Fruit fly (Drosophila melanogaster) whole organism, embryonic: Measurements from ENCODE around the gene RpL34b.

Experiments
- ATbp ChIP-seq: fragments of 200-800 bp; sonication (Bioruptor generic); optimal IDR thresholded peaks from 2 replicates; lab custom pipeline; 2017; ENCODE audit warnings: missing biosample characterization, mild to moderate bottlenecking, missing genetic modification characterization, missing genetic modification reagents
- Atf6 ChIP-seq: fragments of 200-800 bp; sonication (Bioruptor generic); IDR thresholded peaks from 2 replicates; pipeline ENCODE4 v1.3.6; 2022; ENCODE audit warnings: missing biosample characterization, missing genetic modification characterization
- Awh ChIP-seq: fragments of 200-800 bp; sonication (Bioruptor generic); IDR thresholded peaks from 2 replicates; pipeline ENCODE4, ENCODE4 v1.3.6; 2022; ENCODE audit warnings: missing biosample characterization, missing genetic modification characterization
- B-H1 ChIP-seq: fragments of 200-800 bp; sonication (Bioruptor generic); IDR thresholded peaks from 3 replicates; pipeline ENCODE4 v1.3.6; 2022; ENCODE audit warnings: missing biosample characterization, missing genetic modification characterization
- CG10274 ChIP-seq: fragments of 200-800 bp; sonication (Bioruptor generic); optimal IDR thresholded peaks from 3 replicates; lab custom pipeline; 2017; ENCODE audit warnings: missing biosample characterization, mild to moderate bottlenecking, missing genetic modification characterization
- CG10979 ChIP-seq: fragments of 200-800 bp; sonication (Bioruptor generic); optimal IDR thresholded peaks from 2 replicates; lab custom pipeline; 2018; ENCODE audit warnings: missing biosample characterization, mild to moderate bottlenecking, missing genetic modification characterization, moderate library complexity
- CG13123 ChIP-seq: fragments of 200-800 bp; sonication (Bioruptor generic); optimal IDR thresholded peaks from 2 replicates; lab custom pipeline; 2016; ENCODE audit warnings: missing biosample characterization, missing genetic modification characterization
- CG13424 ChIP-seq: fragments of 200-800 bp; sonication (Bioruptor generic); optimal IDR thresholded peaks from 2 replicates; lab custom pipeline; 2019; ENCODE audit warnings: missing biosample characterization, mild to moderate bottlenecking, missing genetic modification characterization, moderate library complexity
- CG1647 ChIP-seq: fragments of 200-800 bp; sonication (Bioruptor generic); optimal IDR thresholded peaks from 3 replicates; lab custom pipeline; 2016; ENCODE audit warnings: missing biosample characterization, missing genetic modification characterization
- CG18011 ChIP-seq: fragments of 200-800 bp; sonication (Bioruptor generic); optimal IDR thresholded peaks from 2 replicates; lab custom pipeline; 2017; ENCODE audit warnings: missing biosample characterization, missing genetic modification characterization, mild to moderate bottlenecking, moderate library complexity, missing genotype
- CG2199 ChIP-seq: fragments of 200-800 bp; sonication (Bioruptor generic); IDR thresholded peaks from 3 replicates; pipeline ENCODE4 v1.3.6; 2022; ENCODE audit warnings: missing biosample characterization, missing genetic modification characterization
- CG30020 ChIP-seq: fragments of 200-800 bp; optimal IDR thresholded peaks from 2 replicates; lab custom pipeline; 2019; ENCODE audit warnings: missing biosample characterization, mild to moderate bottlenecking, missing genetic modification characterization, moderate library complexity
- CG31224 ChIP-seq: fragments of 200-800 bp; sonication (Bioruptor generic); IDR thresholded peaks from 2 replicates; pipeline ENCODE4 v1.3.6; 2022; ENCODE audit warnings: missing biosample characterization, missing genetic modification characterization
- CG32767 ChIP-seq: fragments of 200-800 bp; sonication (Bioruptor generic); IDR thresholded peaks from 2 replicates; pipeline ENCODE4 v1.3.6; 2022; ENCODE audit warnings: missing biosample characterization, missing genetic modification characterization
- CG7928 ChIP-seq: fragments of 200-800 bp; sonication (Bioruptor generic); optimal IDR thresholded peaks from 2 replicates; lab custom pipeline; 2017; ENCODE audit warnings: missing biosample characterization, mild to moderate bottlenecking, missing genetic modification characterization
- CG8290 ChIP-seq, 3 experiments: fragments of 200-800 bp; sonication (Bioruptor generic); optimal IDR thresholded peaks; 2 replicates each; lab custom pipeline; 2016 to 2019; ENCODE audit warnings: missing biosample characterization in 3 of 3, missing genetic modification characterization in 3 of 3, mild to moderate bottlenecking in 2 of 3, moderate library complexity in 1 of 3
- Camta ChIP-seq: fragments of 200-800 bp; sonication (Bioruptor generic); optimal IDR thresholded peaks from 2 replicates; lab custom pipeline; 2016; ENCODE audit warnings: missing biosample characterization, missing genetic modification characterization
- Chrac-16 ChIP-seq: fragments of 200-800 bp; sonication (Bioruptor generic); optimal IDR thresholded peaks from 3 replicates; lab custom pipeline; 2016; ENCODE audit warnings: missing biosample characterization, missing genetic modification characterization
- Dfd ChIP-seq, 2 experiments: fragments of >200 bp; optimal IDR thresholded peaks; 2 replicates each; lab custom pipeline; 2017; ENCODE audit warnings: missing biosample characterization in 2 of 2, missing genetic modification characterization in 2 of 2
- Dref ChIP-seq: fragments of 200-800 bp; sonication (Bioruptor generic); IDR thresholded peaks from 2 replicates; pipeline ENCODE4 v1.3.6; 2022; ENCODE audit warnings: missing biosample characterization, missing genetic modification characterization
- ERR ChIP-seq: fragments of 200-800 bp; sonication (Bioruptor generic); optimal IDR thresholded peaks from 2 replicates; lab custom pipeline; 2016; ENCODE audit warnings: missing biosample characterization, missing genetic modification characterization
- Gsc ChIP-seq: fragments of 200-800 bp; sonication (Bioruptor generic); IDR thresholded peaks from 2 replicates; pipeline ENCODE4 v1.3.6; 2022; ENCODE audit warnings: missing biosample characterization, missing genetic modification characterization
- HHEX ChIP-seq: fragments of 200-800 bp; sonication (Bioruptor generic); optimal IDR thresholded peaks from 3 replicates; lab custom pipeline; 2017; ENCODE audit warnings: missing biosample characterization, mild to moderate bottlenecking, missing genetic modification characterization, missing genetic modification reagents
- MTF-1 ChIP-seq: fragments of 200-800 bp; sonication (Bioruptor generic); optimal IDR thresholded peaks from 2 replicates; lab custom pipeline; 2018; ENCODE audit warnings: missing biosample characterization, mild to moderate bottlenecking, missing genetic modification characterization, borderline replicate concordance
- Mes4 ChIP-seq: fragments of 200-800 bp; sonication (Bioruptor generic); optimal IDR thresholded peaks from 2 replicates; lab custom pipeline; 2016; ENCODE audit warnings: missing biosample characterization, missing genetic modification characterization
- Myb ChIP-seq: fragments of 200-800 bp; sonication (Bioruptor generic); optimal IDR thresholded peaks from 2 replicates; lab custom pipeline; 2016; ENCODE audit warnings: missing biosample characterization, missing genetic modification characterization
- NfI ChIP-seq: fragments of 200-800 bp; sonication (Bioruptor generic); optimal IDR thresholded peaks from 3 replicates; lab custom pipeline; 2018; ENCODE audit warnings: missing biosample characterization, mild to moderate bottlenecking, missing genetic modification characterization, moderate library complexity
- TFAM ChIP-seq: fragments of 200-800 bp; sonication (Bioruptor generic); optimal IDR thresholded peaks from 2 replicates; lab custom pipeline; 2017; ENCODE audit warnings: missing biosample characterization, missing genetic modification characterization, inconsistent platforms
- Usf ChIP-seq: fragments of 200-800 bp; sonication (Bioruptor generic); optimal IDR thresholded peaks from 2 replicates; lab custom pipeline; 2017; ENCODE audit warnings: missing genotype, missing biosample characterization, missing genetic modification characterization
- Xrp1 ChIP-seq: fragments of 200-800 bp; sonication (Bioruptor generic); IDR thresholded peaks from 2 replicates; pipeline ENCODE4 v1.3.6; 2022; ENCODE audit warnings: missing biosample characterization, missing genetic modification characterization
- al ChIP-seq: fragments of 200-800 bp; sonication (Bioruptor generic); IDR thresholded peaks from 2 replicates; pipeline ENCODE4 v1.3.6; 2022; ENCODE audit warnings: missing biosample characterization, missing genetic modification characterization
- ara ChIP-seq: fragments of 200-800 bp; sonication (Bioruptor generic); IDR thresholded peaks from 2 replicates; pipeline ENCODE4 v1.3.6; 2022; ENCODE audit warnings: missing biosample characterization, missing genetic modification characterization
- az2 ChIP-seq: fragments of 200-800 bp; sonication (Bioruptor generic); optimal IDR thresholded peaks from 3 replicates; lab custom pipeline; 2016; ENCODE audit warnings: missing biosample characterization, missing genetic modification characterization
- danr ChIP-seq: fragments of 200-800 bp; sonication (Bioruptor generic); IDR thresholded peaks from 2 replicates; pipeline ENCODE4 v1.3.6; 2022; ENCODE audit warnings: missing biosample characterization, missing genetic modification characterization
- dimm ChIP-seq: fragments of 200-800 bp; sonication (Bioruptor generic); IDR thresholded peaks from 2 replicates; pipeline ENCODE4 v1.3.6; 2022; ENCODE audit warnings: missing biosample characterization, missing genetic modification characterization
- disco-r ChIP-seq: fragments of 200-800 bp; sonication (Bioruptor generic); optimal IDR thresholded peaks from 2 replicates; lab custom pipeline; 2016; ENCODE audit warnings: missing biosample characterization, missing genetic modification characterization
- dpn ChIP-seq, 2 experiments: fragments of 200-800 bp; sonication (Bioruptor generic); optimal IDR thresholded peaks; 3 replicates each; lab custom pipeline; 2016; ENCODE audit warnings: missing biosample characterization in 2 of 2, missing genetic modification characterization in 2 of 2
- gcm ChIP-seq: fragments of 200-800 bp; sonication (Bioruptor generic); optimal IDR thresholded peaks from 2 replicates; lab custom pipeline; 2019; ENCODE audit warnings: missing biosample characterization, mild to moderate bottlenecking, missing genetic modification characterization, moderate library complexity
- insv ChIP-seq, 2 experiments: fragments of 200-800 bp; sonication (Bioruptor generic); optimal IDR thresholded peaks; 3 replicates each; lab custom pipeline; 2016 to 2018; ENCODE audit warnings: missing biosample characterization in 2 of 2, missing genetic modification characterization in 2 of 2
- lbe ChIP-seq: fragments of 200-800 bp; sonication (Bioruptor generic); optimal IDR thresholded peaks from 2 replicates; lab custom pipeline; 2016; ENCODE audit warnings: missing biosample characterization, mild to moderate bottlenecking, missing genetic modification characterization
- maf-S ChIP-seq: fragments of 200-800 bp; sonication (Bioruptor generic); optimal IDR thresholded peaks from 2 replicates; lab custom pipeline; 2016; ENCODE audit warnings: missing biosample characterization, missing genetic modification characterization
- oc ChIP-seq: fragments of 200-800 bp; sonication (Bioruptor generic); optimal IDR thresholded peaks from 2 replicates; lab custom pipeline; 2018; ENCODE audit warnings: missing biosample characterization, mild to moderate bottlenecking, missing genetic modification characterization, moderate library complexity
- p53 ChIP-seq: fragments of 200-800 bp; sonication (Bioruptor generic); optimal IDR thresholded peaks from 2 replicates; lab custom pipeline; 2016; ENCODE audit warnings: missing biosample characterization, missing genetic modification characterization
- phol ChIP-seq: fragments of 200-800 bp; sonication (Bioruptor generic); optimal IDR thresholded peaks from 3 replicates; lab custom pipeline; 2018; ENCODE audit warnings: missing biosample characterization, mild to moderate bottlenecking, missing genetic modification characterization, moderate library complexity
- sd ChIP-seq: fragments of 200-800 bp; sonication (Bioruptor generic); optimal IDR thresholded peaks from 3 replicates; lab custom pipeline; 2018; ENCODE audit warnings: missing biosample characterization, mild to moderate bottlenecking, missing genetic modification characterization, moderate library complexity
- so ChIP-seq: fragments of 200-800 bp; sonication (Bioruptor generic); IDR thresholded peaks from 3 replicates; pipeline ENCODE4 v1.3.6; 2022; ENCODE audit warnings: missing biosample characterization, missing genetic modification characterization
- sr ChIP-seq: fragments of 200-800 bp; sonication (Bioruptor generic); IDR thresholded peaks from 3 replicates; pipeline ENCODE4 v1.3.6; 2022; ENCODE audit warnings: missing biosample characterization, missing genetic modification characterization
- toy ChIP-seq: fragments of 200-800 bp; sonication (Bioruptor generic); IDR thresholded peaks from 2 replicates; pipeline ENCODE4 v1.3.6; 2022; ENCODE audit warnings: missing biosample characterization, missing genetic modification characterization
- twi ChIP-seq: fragments of 200-800 bp; optimal IDR thresholded peaks from 2 replicates; lab custom pipeline; 2019; ENCODE audit warnings: missing biosample characterization, mild to moderate bottlenecking, missing genetic modification characterization, moderate library complexity
- wor ChIP-seq: fragments of 200-800 bp; sonication (Bioruptor generic); IDR thresholded peaks from 2 replicates; pipeline ENCODE4 v1.3.6; 2022; ENCODE audit warnings: missing biosample characterization, missing genetic modification characterization
- zen ChIP-seq: fragments of 200-800 bp; sonication (Bioruptor generic); optimal IDR thresholded peaks from 3 replicates; lab custom pipeline; 2018; ENCODE audit warnings: missing biosample characterization, mild to moderate bottlenecking, missing genetic modification characterization, moderate library complexity

Gene RpL34b

dm6 chr3R:9401127-9401603 is at the start of gene RpL34b, which contains the start of gene CG8132 (continued):
- peak; percentile 56 for TF ChIP-seq Dref
- peak; percentile 82 for TF ChIP-seq toy (GFP tag; lab: Robert Waterston, UW)
- peak; percentile 89 for TF ChIP-seq Myb (GFP tag; lab: Kevin White, UChicago)
- peak; percentile 95 for TF ChIP-seq CG1647 (GFP tag; lab: Kevin White, UChicago)
- peak; percentile 94 for TF ChIP-seq az2
- peak; percentile 87 for TF ChIP-seq CG18011 (GFP tag; lab: Kevin White, UChicago)
- peak; percentile 50 for TF ChIP-seq dimm
- peak; percentile 87 for TF ChIP-seq sd (tag; lab: Kevin White, UChicago)
- peak; percentile 98 for TF ChIP-seq NfI
- peak; percentile 96 for TF ChIP-seq gcm
- TF ChIP-seq maf-S (GFP tag; lab: Kevin White, UChicago), result peak; percentile 97
- TF ChIP-seq CG2199, result peak; percentile 94
- peak; percentile 91 for TF ChIP-seq zen (tag; lab: Kevin White, UChicago)
- TF ChIP-seq CG10979 (tag; lab: Kevin White, UChicago), result peak; percentile 89
- TF ChIP-seq TFAM (GFP tag; lab: Kevin White, UChicago), result peak; percentile 17
- peak; percentile 97 for TF ChIP-seq CG13424 (tag; lab: Kevin White, UChicago)
- peak in 1 of 2 experiments; percentile 87 for TF ChIP-seq insv (GFP tag; optimal IDR thresholded peaks at IDR 0.05; lab: Kevin White, UChicago)
- TF ChIP-seq p53, result peak; percentile 94
- peak; percentile 91 for TF ChIP-seq lbe (GFP tag; lab: Kevin White, UChicago)
- peak; percentile 92 for TF ChIP-seq CG31224
- TF ChIP-seq disco-r (GFP tag; lab: Kevin White, UChicago), result peak; percentile 95
- TF ChIP-seq Gsc, result peak; percentile 79
- TF ChIP-seq ATbp (GFP tag; lab: Kevin White, UChicago), result peak; percentile 92
- peak; percentile 92 for TF ChIP-seq ara (GFP tag; lab: Robert Waterston, UW)
- peak; percentile 84 for TF ChIP-seq CG10274 (GFP tag; lab: Kevin White, UChicago)
- TF ChIP-seq Atf6 (GFP tag; lab: Robert Waterston, UW), result peak; percentile 94
- TF ChIP-seq CG8290 (GFP tag; optimal IDR thresholded peaks at IDR 0.05; lab: Kevin White, UChicago), result peak; percentile 95
- peak; percentile 92 to 97 for TF ChIP-seq CG8290 (tag; optimal IDR thresholded peaks at IDR 0.05; lab: Kevin White, UChicago)
- peak; percentile 91 for TF ChIP-seq ERR (GFP tag; lab: Kevin White, UChicago)
- peak; percentile 96 for TF ChIP-seq Chrac-16 (GFP tag; lab: Kevin White, UChicago)
- no peak for TF ChIP-seq Dfd (GFP tag; optimal IDR thresholded peaks at IDR 0.05; lab: Kevin White, UChicago)
- TF ChIP-seq CG32767, result peak; percentile 87
- TF ChIP-seq B-H1 (GFP tag; lab: Robert Waterston, UW), result peak; percentile 89
- TF ChIP-seq Usf (GFP tag; lab: Kevin White, UChicago), result peak; percentile 95
- peak; percentile 90 for TF ChIP-seq so
- TF ChIP-seq Xrp1, result peak; percentile 96
- TF ChIP-seq twi (tag; lab: Kevin White, UChicago), result peak; percentile 92
- peak; percentile 91 for TF ChIP-seq oc (tag; lab: Kevin White, UChicago)
- TF ChIP-seq wor (GFP tag; lab: Robert Waterston, UW), result peak; percentile 80
- TF ChIP-seq MTF-1 (GFP tag; lab: Kevin White, UChicago), result peak; percentile 95
- TF ChIP-seq Camta (GFP tag; lab: Kevin White, UChicago), result peak; percentile 96
- peak; percentile 94 for TF ChIP-seq Mes4 (GFP tag; lab: Kevin White, UChicago)
- peak; percentile 93 for TF ChIP-seq Awh
- TF ChIP-seq CG30020, result peak; percentile 79
- TF ChIP-seq CG7928 (GFP tag; lab: Kevin White, UChicago), result peak; percentile 77
- peak; percentile 100 for TF ChIP-seq CG13123
- TF ChIP-seq phol (tag; lab: Kevin White, UChicago), result peak; percentile 95
- TF ChIP-seq dpn (GFP tag; optimal IDR thresholded peaks at IDR 0.05; lab: Kevin White, UChicago), result peak; percentile 95 to 98
- peak; percentile 92 for TF ChIP-seq sr (GFP tag; lab: Robert Waterston, UW)
- peak; percentile 91 for TF ChIP-seq danr
- TF ChIP-seq HHEX, result peak; percentile 96
- TF ChIP-seq al (GFP tag; lab: Robert Waterston, UW), result peak; percentile 93
